Worm (Caenorhabditis elegans) whole organism, midembryonic: ENCODE measurements around the gene oat-1.

Experiments
- flt-1 ChIP-seq: fragments of 200-800 bp; sonication (Bioruptor generic); IDR thresholded peaks from 2 replicates; pipeline ENCODE4 v1.3.6; 2022; ENCODE audit warnings: missing genetic modification characterization, missing compliant biosample characterization
- ref-1 ChIP-seq: fragments of 200-800 bp; sonication (Bioruptor generic); conservative IDR thresholded peaks from 2 replicates; pipeline ENCODE4 v1.3.6; 2022; ENCODE audit warnings: missing genetic modification reagents, missing genetic modification characterization, missing compliant biosample characterization
- ztf-29 ChIP-seq: fragments of 200-800 bp; sonication (Bioruptor generic); IDR thresholded peaks from 2 replicates; pipeline ENCODE4 v1.3.6; 2022; ENCODE audit warnings: missing genetic modification reagents, missing genetic modification characterization, missing compliant biosample characterization

DNA sequence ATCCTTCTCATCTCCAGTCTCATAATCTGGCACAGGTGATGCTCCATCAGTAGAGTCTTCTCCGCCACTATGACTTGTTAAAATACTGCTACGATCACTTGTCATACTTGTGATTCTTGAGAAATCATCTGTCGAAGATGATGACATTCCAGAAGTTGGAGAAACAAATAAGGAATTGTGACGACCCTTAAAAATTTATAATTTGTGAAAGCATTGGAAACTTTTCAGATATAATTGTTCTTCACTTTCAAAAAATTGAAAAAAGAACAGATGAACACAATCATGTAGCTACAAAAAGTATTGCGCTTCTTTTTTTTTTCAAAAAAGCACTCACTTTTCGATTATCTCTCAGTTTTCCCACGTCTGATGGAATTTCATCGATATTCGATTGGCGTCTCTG is 33.6 kb upstream of the oat-1 start:
- no peak for TF ChIP-seq ref-1 (GFP tag; lab: Robert Waterston, UW)
- TF ChIP-seq ztf-29 (GFP tag; lab: Robert Waterston, UW) = no peak
- no peak for TF ChIP-seq flt-1 (GFP tag; lab: Robert Waterston, UW)
